Worm (Caenorhabditis elegans) whole organism, L1 larva: ENCODE data around the gene T21H3.5.

ENCODE experiments used
- C04F5.9 ChIP-seq: sonication (generic microtip); optimal IDR thresholded peaks from 2 replicates; lab custom pipeline; 2016; ENCODE audit warnings: missing genetic modification characterization, missing compliant biosample characterization
- C34B4.2 ChIP-seq: sonication (generic microtip); optimal IDR thresholded peaks from 2 replicates; lab custom pipeline; 2017; ENCODE audit warnings: mild to moderate bottlenecking, missing genetic modification characterization, missing compliant biosample characterization
- F16B12.6 ChIP-seq: fragments of 150-350 bp; optimal IDR thresholded peaks from 2 replicates; lab custom pipeline; 2014; ENCODE audit warnings: missing biosample characterization, missing genetic modification characterization
- Y116A8C.19 ChIP-seq: sonication (generic microtip); optimal IDR thresholded peaks from 2 replicates; lab custom pipeline; 2016; ENCODE audit warnings: missing compliant biosample characterization, missing genetic modification characterization, borderline replicate concordance
- alr-1 ChIP-seq: fragments of 200-800 bp; sonication (Bioruptor generic); optimal IDR thresholded peaks from 2 replicates; lab custom pipeline; 2018; ENCODE audit warnings: borderline replicate concordance, mild to moderate bottlenecking, missing genetic modification characterization, missing compliant biosample characterization
- aly-2 ChIP-seq: fragments of 150-350 bp; optimal IDR thresholded peaks from 2 replicates; lab custom pipeline; 2014; ENCODE audit warnings: missing biosample characterization, missing genetic modification characterization
- ama-1 ChIP-seq: fragments of 150-350 bp; optimal IDR thresholded peaks from 2 replicates; lab custom pipeline; 2014
- blmp-1 ChIP-seq: fragments of 150-350 bp; optimal IDR thresholded peaks from 2 replicates; lab custom pipeline; 2014; ENCODE audit warnings: missing biosample characterization, missing genetic modification characterization
- ceh-63 ChIP-seq: fragments of 200-800 bp; sonication (Bioruptor generic); optimal IDR thresholded peaks from 2 replicates; lab custom pipeline; 2018; ENCODE audit warnings: mild to moderate bottlenecking, missing genetic modification characterization, missing compliant biosample characterization
- ceh-8 ChIP-seq: fragments of 200-800 bp; sonication (Bioruptor generic); optimal IDR thresholded peaks from 2 replicates; lab custom pipeline; 2018; ENCODE audit warnings: mild to moderate bottlenecking, missing genetic modification characterization, moderate library complexity, missing compliant biosample characterization
- ceh-82 ChIP-seq, 3 experiments: fragments of 150-350 bp in 1 of 3; sonication (generic microtip) in 2 of 3; optimal IDR thresholded peaks; 2 replicates each; lab custom pipeline; 2014 to 2017; ENCODE audit warnings: missing biosample characterization in 3 of 3, missing genetic modification characterization in 3 of 3
- ces-1 ChIP-seq: fragments of 150-350 bp; optimal IDR thresholded peaks from 2 replicates; lab custom pipeline; 2014; ENCODE audit warnings: missing biosample characterization, missing genetic modification reagents, missing genetic modification characterization
- dpl-1 ChIP-seq, 3 experiments: fragments of 150-350 bp in 2 of 3; sonication (generic microtip) in 1 of 3; optimal IDR thresholded peaks; 2 replicates each; lab custom pipeline; 2014 to 2017; ENCODE audit warnings: missing biosample characterization in 3 of 3, missing genetic modification characterization in 3 of 3, missing genetic modification reagents in 3 of 3
- efl-1 ChIP-seq, 4 experiments: fragments of 150-350 bp; optimal IDR thresholded peaks in 3 of 4; peaks in 1 of 4; 1 replicate in 1 of 4; 2 replicates in 3 of 4; lab custom pipeline; 2014; ENCODE audit warnings: missing biosample characterization in 2 of 4, missing genetic modification characterization in 2 of 4, missing genetic modification reagents in 2 of 4
- egl-27 ChIP-seq, 2 experiments: fragments of 150-350 bp in 1 of 2; sonication (generic microtip); optimal IDR thresholded peaks; 3 replicates each; lab custom pipeline; 2017 to 2018; ENCODE audit warnings: missing biosample characterization in 2 of 2, missing genetic modification characterization in 2 of 2, missing genetic modification reagents in 2 of 2
- ets-5 ChIP-seq: fragments of 200-800 bp; sonication (Bioruptor generic); IDR thresholded peaks from 2 replicates; pipeline ENCODE4 v1.3.6; 2022; ENCODE audit warnings: missing genetic modification characterization, missing compliant biosample characterization
- fkh-4 ChIP-seq: sonication (generic microtip); optimal IDR thresholded peaks from 2 replicates; lab custom pipeline; 2016; ENCODE audit warnings: missing compliant biosample characterization, missing genetic modification characterization, borderline replicate concordance
- fos-1 ChIP-seq: fragments of 150-350 bp; optimal IDR thresholded peaks from 2 replicates; lab custom pipeline; 2014; ENCODE audit warnings: missing biosample characterization, missing genetic modification characterization
- grh-1 ChIP-seq: fragments of 200-800 bp; sonication (Bioruptor generic); IDR thresholded peaks from 2 replicates; pipeline ENCODE4 v1.3.6; 2022; ENCODE audit warnings: missing genetic modification reagents, missing genetic modification characterization, missing compliant biosample characterization
- hlh-17 ChIP-seq: fragments of 200-800 bp; sonication (Bioruptor generic); optimal IDR thresholded peaks from 2 replicates; lab custom pipeline; 2018; ENCODE audit warnings: missing genetic modification characterization, mild to moderate bottlenecking, missing compliant biosample characterization, moderate library complexity, borderline replicate concordance
- hlh-4 ChIP-seq: sonication (generic microtip); optimal IDR thresholded peaks from 2 replicates; lab custom pipeline; 2016; ENCODE audit warnings: mild to moderate bottlenecking, missing genetic modification characterization, missing compliant biosample characterization
- hpl-2 ChIP-seq: fragments of 150-350 bp; optimal IDR thresholded peaks from 2 replicates; lab custom pipeline; 2014; ENCODE audit warnings: missing biosample characterization, missing genetic modification reagents, missing genetic modification characterization
- isw-1 ChIP-seq: fragments of 200-800 bp; sonication (Bioruptor generic); IDR thresholded peaks from 2 replicates; pipeline ENCODE4 v1.3.6; 2022; ENCODE audit warnings: missing genetic modification characterization, missing compliant biosample characterization
- lin-13 ChIP-seq: fragments of 150-350 bp; optimal IDR thresholded peaks from 2 replicates; lab custom pipeline; 2014; ENCODE audit warnings: missing biosample characterization, missing genetic modification reagents, missing genetic modification characterization
- lin-35 ChIP-seq, 2 experiments: fragments of 150-350 bp; optimal IDR thresholded peaks; 2 replicates each; lab custom pipeline; 2014; ENCODE audit warnings: missing biosample characterization in 2 of 2, missing genetic modification characterization in 2 of 2, missing genetic modification reagents in 2 of 2
- lin-39 ChIP-seq: fragments of 150-350 bp; optimal IDR thresholded peaks from 2 replicates; lab custom pipeline; 2014; ENCODE audit warnings: missing biosample characterization, missing genetic modification reagents, missing genetic modification characterization
- lir-3 ChIP-seq: sonication (generic microtip); optimal IDR thresholded peaks from 2 replicates; lab custom pipeline; 2016; ENCODE audit warnings: mild to moderate bottlenecking, missing genetic modification characterization, moderate library complexity, missing compliant biosample characterization; ENCODE audit not compliant: poor library complexity
- lsy-2 ChIP-seq, 2 experiments: fragments of 150-350 bp; optimal IDR thresholded peaks; 2 replicates each; lab custom pipeline; 2014; ENCODE audit warnings: missing biosample characterization in 2 of 2, missing genetic modification characterization in 2 of 2
- mab-9 ChIP-seq: fragments of 200-800 bp; sonication (Bioruptor generic); IDR thresholded peaks from 2 replicates; pipeline ENCODE4 v1.3.6; 2022; ENCODE audit warnings: missing genetic modification reagents, missing genetic modification characterization, missing compliant biosample characterization
- mef-2 ChIP-seq: fragments of 150-350 bp; optimal IDR thresholded peaks from 2 replicates; lab custom pipeline; 2014; ENCODE audit warnings: missing biosample characterization, missing genetic modification characterization
- nhr-11 ChIP-seq: fragments of 150-350 bp; optimal IDR thresholded peaks from 2 replicates; lab custom pipeline; 2014; ENCODE audit warnings: missing biosample characterization, missing genetic modification characterization
- nhr-12 ChIP-seq: sonication (generic microtip); optimal IDR thresholded peaks from 2 replicates; lab custom pipeline; 2017; ENCODE audit warnings: missing biosample characterization, missing genetic modification characterization
- nhr-19 ChIP-seq: fragments of 200-800 bp; sonication (Bioruptor generic); conservative IDR thresholded peaks from 2 replicates; pipeline ENCODE4 v1.3.6; 2022; ENCODE audit warnings: missing genetic modification characterization, missing compliant biosample characterization
- nhr-71 ChIP-seq: sonication (generic microtip); optimal IDR thresholded peaks from 2 replicates; lab custom pipeline; 2016; ENCODE audit warnings: mild to moderate bottlenecking, missing genetic modification characterization, moderate library complexity, missing compliant biosample characterization
- nhr-76 ChIP-seq: sonication (generic microtip); optimal IDR thresholded peaks from 2 replicates; lab custom pipeline; 2017; ENCODE audit warnings: missing biosample characterization, missing genetic modification characterization
- nhr-77 ChIP-seq: fragments of 150-350 bp; optimal IDR thresholded peaks from 2 replicates; lab custom pipeline; 2014; ENCODE audit warnings: missing biosample characterization, missing genetic modification characterization
- nhr-84 ChIP-seq: sonication (generic microtip); optimal IDR thresholded peaks from 2 replicates; lab custom pipeline; 2017; ENCODE audit warnings: missing biosample characterization, missing genetic modification characterization
- nhr-85 ChIP-seq: sonication (generic microtip); peaks from one replicate; lab custom pipeline; 2016; ENCODE audit warnings: missing genetic modification characterization, inconsistent platforms, missing compliant biosample characterization
- nhr-90 ChIP-seq: sonication (generic microtip); optimal IDR thresholded peaks from 2 replicates; lab custom pipeline; 2016; ENCODE audit warnings: mild to moderate bottlenecking, missing genetic modification characterization, missing compliant biosample characterization; ENCODE audit not compliant: poor library complexity
- pax-3 ChIP-seq: fragments of 200-800 bp; sonication (Bioruptor generic); optimal IDR thresholded peaks from 2 replicates; lab custom pipeline; 2018; ENCODE audit warnings: mild to moderate bottlenecking, missing genetic modification characterization, moderate library complexity, missing compliant biosample characterization
- skn-1 ChIP-seq: fragments of 150-350 bp; optimal IDR thresholded peaks from 2 replicates; lab custom pipeline; 2014; ENCODE audit warnings: missing biosample characterization, missing genetic modification characterization
- sox-4 ChIP-seq: sonication (generic microtip); optimal IDR thresholded peaks from 2 replicates; lab custom pipeline; 2016; ENCODE audit warnings: missing genetic modification characterization, missing compliant biosample characterization
- sptf-1 ChIP-seq: fragments of 150-350 bp; optimal IDR thresholded peaks from 2 replicates; lab custom pipeline; 2014; ENCODE audit warnings: missing biosample characterization, missing genetic modification characterization
- sup-37 ChIP-seq: fragments of 200-800 bp; sonication (Bioruptor generic); optimal IDR thresholded peaks from 2 replicates; lab custom pipeline; 2018; ENCODE audit warnings: mild to moderate bottlenecking, missing genetic modification characterization, missing compliant biosample characterization
- tlp-1 ChIP-seq: fragments of 150-350 bp; optimal IDR thresholded peaks from 2 replicates; lab custom pipeline; 2014; ENCODE audit warnings: missing biosample characterization, missing genetic modification characterization
- unc-30 ChIP-seq: sonication (generic microtip); optimal IDR thresholded peaks from 2 replicates; lab custom pipeline; 2017; ENCODE audit warnings: missing biosample characterization, missing genetic modification characterization
- unc-62 ChIP-seq: fragments of 150-350 bp; optimal IDR thresholded peaks from 2 replicates; lab custom pipeline; 2014; ENCODE audit warnings: missing biosample characterization, missing genetic modification reagents, missing genetic modification characterization
- unc-86 ChIP-seq: sonication (generic microtip); optimal IDR thresholded peaks from 2 replicates; lab custom pipeline; 2016; ENCODE audit warnings: missing genetic modification characterization, missing compliant biosample characterization
- unc-98 ChIP-seq: fragments of 200-800 bp; sonication (Bioruptor generic); IDR thresholded peaks from 2 replicates; pipeline ENCODE4 v1.3.6; 2022; ENCODE audit warnings: missing genetic modification characterization, missing compliant biosample characterization
- xbp-1 ChIP-seq: sonication (generic microtip); optimal IDR thresholded peaks from 2 replicates; lab custom pipeline; 2016; ENCODE audit warnings: missing genetic modification characterization, missing compliant biosample characterization
- zag-1 ChIP-seq: fragments of 150-350 bp; optimal IDR thresholded peaks from 2 replicates; lab custom pipeline; 2014; ENCODE audit warnings: missing biosample characterization, missing genetic modification characterization
- ztf-11 ChIP-seq, 2 experiments: sonication (generic microtip); optimal IDR thresholded peaks; 2 replicates each; lab custom pipeline; 2016 to 2017; ENCODE audit warnings: missing genetic modification characterization in 2 of 2, missing biosample characterization in 1 of 2, missing compliant biosample characterization in 1 of 2
- ztf-4 ChIP-seq: fragments of 150-350 bp; optimal IDR thresholded peaks from 2 replicates; lab custom pipeline; 2014; ENCODE audit warnings: missing biosample characterization, missing genetic modification characterization

Gene T21H3.5

ce11 chrV:1195995-1196394 is 31.9 kb upstream of the T21H3.5 start, which contains the start of the genes wrb-1 and Y50D4A.4:
TSS of gene wrb-1 (plus strand) at chrV:1196072.
TSS of gene Y50D4A.4 (minus strand) at chrV:1196127.
- TF ChIP-seq ceh-8 (GFP tag; lab: Kevin White, UChicago) = no peak
- TF ChIP-seq aly-2 = peak; percentile 10
- no peak for TF ChIP-seq unc-98 (GFP tag; lab: Robert Waterston, UW)
- peak; percentile 85 for TF ChIP-seq xbp-1 (tag; lab: Kevin White, UChicago)
- peak; percentile 55 for TF ChIP-seq skn-1 (tag; lab: Kevin White, UChicago)
- peak; percentile 68 to 83 (median 77) for TF ChIP-seq dpl-1 (GFP tag; optimal IDR thresholded peaks at IDR 0.05; lab: Kevin White, UChicago)
- no peak for TF ChIP-seq mef-2 (tag; lab: Kevin White, UChicago)
- TF ChIP-seq sox-4 (tag; lab: Kevin White, UChicago) = peak; percentile 1
- TF ChIP-seq pax-3 = no peak
- TF ChIP-seq blmp-1 (tag; lab: Kevin White, UChicago) = peak; percentile 70
- peak; percentile 49 for TF ChIP-seq unc-86 (tag; lab: Kevin White, UChicago)
- TF ChIP-seq tlp-1 (tag; lab: Kevin White, UChicago) = no peak
- peak in 1 of 2 experiments; percentile 22 for TF ChIP-seq ztf-11 (tag; optimal IDR thresholded peaks at IDR 0.05; lab: Kevin White, UChicago)
- no peak for TF ChIP-seq nhr-76
- peak; percentile 80 to 82 for TF ChIP-seq lin-35 (GFP tag; optimal IDR thresholded peaks at IDR 0.05; lab: Kevin White, UChicago)
- TF ChIP-seq unc-62 (GFP tag; lab: Kevin White, UChicago) = no peak
- TF ChIP-seq F16B12.6 (tag; lab: Kevin White, UChicago) = peak; percentile 93
- no peak for TF ChIP-seq nhr-11 (tag; lab: Kevin White, UChicago)
- peak; percentile 52 for TF ChIP-seq isw-1 (GFP tag; lab: Robert Waterston, UW)
- TF ChIP-seq alr-1 = no peak
- TF ChIP-seq fkh-4 = no peak
- TF ChIP-seq hlh-4 (tag; lab: Kevin White, UChicago) = no peak
- no peak for TF ChIP-seq nhr-77
- TF ChIP-seq C04F5.9 = peak; percentile 37
- no peak for TF ChIP-seq ceh-63 (GFP tag; lab: Kevin White, UChicago)
- TF ChIP-seq grh-1 (GFP tag; lab: Robert Waterston, UW) = no peak
- TF ChIP-seq lir-3 = no peak
- peak; percentile 46 for TF ChIP-seq lin-39 (tag; lab: Kevin White, UChicago)
- no peak for TF ChIP-seq ces-1 (GFP tag; lab: Kevin White, UChicago)
- TF ChIP-seq nhr-19 = peak; percentile 69
- TF ChIP-seq zag-1 (tag; lab: Kevin White, UChicago) = no peak
- no peak for TF ChIP-seq sptf-1 (tag; lab: Kevin White, UChicago)
- no peak for TF ChIP-seq nhr-84 (tag; lab: Kevin White, UChicago)
- no peak for TF ChIP-seq nhr-12 (tag; lab: Kevin White, UChicago)
- no peak for TF ChIP-seq egl-27 (tag; optimal IDR thresholded peaks at IDR 0.05; lab: Kevin White, UChicago)
- TF ChIP-seq nhr-90 (tag; lab: Kevin White, UChicago) = peak; percentile 71
- peak; percentile 52 to 71 (median 70) for TF ChIP-seq ceh-82 (tag; optimal IDR thresholded peaks at IDR 0.05; lab: Kevin White, UChicago)
- no peak for TF ChIP-seq lin-13 (GFP tag; lab: Kevin White, UChicago)
- no peak for TF ChIP-seq Y116A8C.19
- TF ChIP-seq ama-1 (lab: Kevin White, UChicago) = no peak
- TF ChIP-seq unc-30 = no peak
- no peak for TF ChIP-seq ets-5 (GFP tag; lab: Robert Waterston, UW)
- no peak for TF ChIP-seq hlh-17
- TF ChIP-seq hpl-2 (GFP tag; lab: Kevin White, UChicago) = no peak
- no peak for TF ChIP-seq ztf-4
- no peak for TF ChIP-seq mab-9 (GFP tag; lab: Robert Waterston, UW)
- TF ChIP-seq nhr-85 (tag; lab: Kevin White, UChicago) = no peak
- TF ChIP-seq efl-1 (optimal IDR thresholded peaks at IDR 0.05; lab: Kevin White, UChicago) = peak; percentile 57 to 79
- TF ChIP-seq efl-1 (GFP tag; optimal IDR thresholded peaks at IDR 0.05 in 1 of 2; lab: Kevin White, UChicago) = peak; percentile 81 to 96
- TF ChIP-seq C34B4.2 (tag; lab: Kevin White, UChicago) = no peak
- peak; percentile 79 for TF ChIP-seq nhr-71 (tag; lab: Kevin White, UChicago)
- no peak for TF ChIP-seq fos-1
- peak; percentile 80 to 85 for TF ChIP-seq lsy-2 (tag; optimal IDR thresholded peaks at IDR 0.05; lab: Kevin White, UChicago)
- TF ChIP-seq sup-37 = no peak
